Fruit fly (Drosophila melanogaster) whole organism, prepupa: Measurements from ENCODE around the gene grsm.

ENCODE experiments used
- Blimp-1 ChIP-seq: fragments of 200-800 bp; sonication (Bioruptor generic); optimal IDR thresholded peaks from 3 replicates; lab custom pipeline; 2017; ENCODE audit warnings: missing biosample characterization, missing genetic modification characterization, mild to moderate bottlenecking, moderate library complexity, missing genetic modification reagents
- CG11294 ChIP-seq: fragments of 200-800 bp; sonication (Bioruptor generic); IDR thresholded peaks from 2 replicates; pipeline ENCODE4 v1.3.6; 2022; ENCODE audit warnings: missing biosample characterization, missing genetic modification characterization
- CG15336 ChIP-seq: fragments of 200-800 bp; sonication (Bioruptor generic); IDR thresholded peaks from 2 replicates; pipeline ENCODE4 v1.3.6; 2022; ENCODE audit warnings: missing biosample characterization, missing genetic modification characterization
- CG4318 ChIP-seq: fragments of 200-800 bp; sonication (Bioruptor generic); optimal IDR thresholded peaks from 3 replicates; lab custom pipeline; 2017; ENCODE audit warnings: missing biosample characterization, mild to moderate bottlenecking, missing genetic modification characterization
- CG6163 ChIP-seq: fragments of 200-800 bp; sonication (Bioruptor generic); IDR thresholded peaks from 3 replicates; pipeline ENCODE4 v1.3.6; 2022; ENCODE audit warnings: missing biosample characterization, missing genetic modification characterization
- CG6854 ChIP-seq: fragments of 200-800 bp; sonication (Bioruptor generic); optimal IDR thresholded peaks from 2 replicates; lab custom pipeline; 2017; ENCODE audit warnings: missing biosample characterization, mild to moderate bottlenecking, missing genetic modification characterization
- CG8119 ChIP-seq: fragments of 200-800 bp; sonication (Bioruptor generic); IDR thresholded peaks from 3 replicates; pipeline ENCODE4 v1.3.6; 2022; ENCODE audit warnings: missing biosample characterization, missing genetic modification characterization
- Eip93F ChIP-seq: fragments of 200-800 bp; sonication (Bioruptor generic); optimal IDR thresholded peaks from 2 replicates; lab custom pipeline; 2016; ENCODE audit warnings: missing biosample characterization, mild to moderate bottlenecking, missing genetic modification characterization
- Gug ChIP-seq: fragments of 200-800 bp; sonication (Bioruptor generic); IDR thresholded peaks from 2 replicates; pipeline ENCODE4 v1.3.6; 2022; ENCODE audit warnings: missing biosample characterization, missing genetic modification characterization
- OdsH ChIP-seq: fragments of 200-800 bp; sonication (Bioruptor generic); optimal IDR thresholded peaks from 3 replicates; lab custom pipeline; 2016; ENCODE audit warnings: missing biosample characterization, missing genetic modification characterization
- topi ChIP-seq: fragments of 200-800 bp; sonication (Bioruptor generic); optimal IDR thresholded peaks from 3 replicates; lab custom pipeline; 2016; ENCODE audit warnings: missing biosample characterization, missing genetic modification characterization

DNA sequence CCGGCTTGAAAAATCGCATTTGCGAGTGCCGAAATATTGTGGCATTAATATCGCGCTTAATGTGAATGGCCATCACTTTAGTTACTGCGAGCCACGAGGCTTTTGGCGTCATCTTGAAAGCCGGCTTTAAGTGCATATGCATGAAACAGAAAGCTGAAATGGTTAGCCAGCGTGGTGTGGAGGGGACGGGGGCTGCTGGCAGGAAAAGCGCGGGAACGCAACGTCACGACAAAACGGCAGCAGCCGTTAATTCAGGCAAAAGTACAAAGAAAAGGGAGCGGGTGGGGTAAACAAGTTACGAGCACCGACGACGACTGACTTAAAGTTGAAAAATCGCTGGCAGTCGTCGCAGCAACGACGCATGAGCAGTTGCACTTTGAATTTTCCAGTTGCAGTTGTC lies 47.9 kb upstream of the grsm start:
- TF ChIP-seq Gug (GFP tag; lab: Robert Waterston, UW) (no peak), topi (GFP tag; lab: Kevin White, UChicago) (no peak), CG6163 (GFP tag; lab: Robert Waterston, UW) (no peak; the same call in 2 of the 3 replicates), CG11294 (GFP tag; lab: Robert Waterston, UW) (no peak), Eip93F (GFP tag; lab: Kevin White, UChicago) (no peak), CG4318 (GFP tag; lab: Kevin White, UChicago) (no peak), CG15336 (GFP tag; lab: Robert Waterston, UW) (no peak), Blimp-1 (GFP tag; lab: Kevin White, UChicago) (peak; percentile 84), CG6854 (GFP tag; lab: Kevin White, UChicago) (peak; percentile 4), CG8119 (no peak), OdsH (GFP tag; lab: Kevin White, UChicago) (no peak)
